Fruit fly (Drosophila melanogaster) whole organism, adult: ENCODE measurements around the gene gammaSnap2.
A peak's percentile ranks its signal among the peaks of the same experiment; 100 is the strongest.

Experiments used
- CG11617 ChIP-seq: fragments of 200-800 bp; sonication (Bioruptor generic); optimal IDR thresholded peaks from 2 replicates; lab custom pipeline; 2017; ENCODE audit warnings: mild to moderate bottlenecking, missing biosample characterization, missing genetic modification reagents, missing genetic modification characterization
- CG12768 ChIP-seq: fragments of 200-800 bp; sonication (Bioruptor generic); optimal IDR thresholded peaks from 2 replicates; lab custom pipeline; 2017; ENCODE audit warnings: missing biosample characterization, missing genetic modification characterization, mild to moderate bottlenecking, moderate library complexity, missing genetic modification reagents
- CG14711 ChIP-seq: fragments of 200-800 bp; sonication (Bioruptor generic); optimal IDR thresholded peaks from 2 replicates; lab custom pipeline; 2018; ENCODE audit warnings: missing biosample characterization, mild to moderate bottlenecking, missing genetic modification characterization, moderate library complexity
- CG1620 ChIP-seq: fragments of 200-800 bp; sonication (Bioruptor generic); optimal IDR thresholded peaks from 2 replicates; lab custom pipeline; 2016; ENCODE audit warnings: missing biosample characterization, missing genetic modification characterization
- CG33017 ChIP-seq: fragments of 200-800 bp; sonication (Bioruptor generic); optimal IDR thresholded peaks from 2 replicates; lab custom pipeline; 2018; ENCODE audit warnings: missing biosample characterization, mild to moderate bottlenecking, missing genetic modification characterization, moderate library complexity
- CG5204 ChIP-seq: fragments of 200-800 bp; sonication (Bioruptor generic); optimal IDR thresholded peaks from 2 replicates; lab custom pipeline; 2016; ENCODE audit warnings: missing biosample characterization, missing genetic modification characterization
- CG7045 ChIP-seq: fragments of 200-800 bp; sonication (Bioruptor generic); optimal IDR thresholded peaks from 2 replicates; lab custom pipeline; 2017; ENCODE audit warnings: missing biosample characterization, mild to moderate bottlenecking, missing genetic modification characterization
- CG7101 ChIP-seq: fragments of 200-800 bp; sonication (Bioruptor generic); optimal IDR thresholded peaks from 2 replicates; lab custom pipeline; 2018; ENCODE audit warnings: missing biosample characterization, mild to moderate bottlenecking, missing genetic modification characterization, moderate library complexity
- Clk ChIP-seq: fragments of 200-800 bp; sonication (Bioruptor generic); optimal IDR thresholded peaks from 2 replicates; lab custom pipeline; 2017; ENCODE audit warnings: missing biosample characterization, missing genetic modification characterization
- Crg-1 ChIP-seq: fragments of 200-800 bp; sonication (Bioruptor generic); optimal IDR thresholded peaks from 2 replicates; lab custom pipeline; 2016; ENCODE audit warnings: missing biosample characterization, missing genetic modification characterization
- Hr96 ChIP-seq: fragments of 200-800 bp; sonication (Bioruptor generic); optimal IDR thresholded peaks from 2 replicates; lab custom pipeline; 2016; ENCODE audit warnings: missing biosample characterization, missing genetic modification characterization
- Mnt ChIP-seq: fragments of 200-800 bp; sonication (Bioruptor generic); optimal IDR thresholded peaks from 2 replicates; lab custom pipeline; 2016; ENCODE audit warnings: missing biosample characterization, mild to moderate bottlenecking, missing genetic modification characterization
- bab1 ChIP-seq: fragments of 200-800 bp; sonication (Bioruptor generic); optimal IDR thresholded peaks from 3 replicates; lab custom pipeline; 2019; ENCODE audit warnings: missing biosample characterization, mild to moderate bottlenecking, missing genetic modification characterization, moderate library complexity
- cic ChIP-seq: fragments of 200-800 bp; sonication (Bioruptor generic); optimal IDR thresholded peaks from 2 replicates; lab custom pipeline; 2017; ENCODE audit warnings: missing biosample characterization, mild to moderate bottlenecking, missing genetic modification characterization, moderate library complexity
- cnc ChIP-seq, 2 experiments: fragments of >200 bp; optimal IDR thresholded peaks; 2 replicates each; lab custom pipeline; 2017
- kay ChIP-seq: fragments of 200-800 bp; sonication (Bioruptor generic); peaks from one replicate; lab custom pipeline; 2016; ENCODE audit warnings: missing biosample characterization, missing genetic modification characterization, borderline replicate concordance
- ovo ChIP-seq: fragments of 200-800 bp; sonication (Bioruptor generic); optimal IDR thresholded peaks from 2 replicates; lab custom pipeline; 2016; ENCODE audit warnings: missing biosample characterization, missing genetic modification characterization
- pad ChIP-seq: fragments of 200-800 bp; sonication (Bioruptor generic); optimal IDR thresholded peaks from 3 replicates; lab custom pipeline; 2017; ENCODE audit warnings: missing biosample characterization, missing genetic modification characterization, mild to moderate bottlenecking, moderate library complexity, missing genetic modification reagents
- tj ChIP-seq: fragments of 200-800 bp; sonication (Bioruptor generic); optimal IDR thresholded peaks from 3 replicates; lab custom pipeline; 2017; ENCODE audit warnings: missing biosample characterization, mild to moderate bottlenecking, missing genetic modification characterization, moderate library complexity
- toe ChIP-seq: fragments of 200-800 bp; sonication (Bioruptor generic); optimal IDR thresholded peaks from 2 replicates; lab custom pipeline; 2016; ENCODE audit warnings: missing biosample characterization, missing genetic modification characterization

The gammaSnap2 gene

dm6 chr3R:10148376-10148887, 27.2 kb upstream of the gammaSnap2 start:
- no peak for TF ChIP-seq ovo (GFP tag; lab: Kevin White, UChicago)
- peak; percentile 57 for TF ChIP-seq kay (GFP tag; lab: Kevin White, UChicago)

dm6 chr3R:10147176-10147575, 26.0 kb upstream of the gammaSnap2 start:
- no peak for TF ChIP-seq CG7101 (tag; lab: Kevin White, UChicago)
- TF ChIP-seq Crg-1 (GFP tag; lab: Kevin White, UChicago) = no peak
- TF ChIP-seq cic (GFP tag; lab: Kevin White, UChicago) = no peak
- TF ChIP-seq CG12768 (GFP tag; lab: Kevin White, UChicago) = no peak
- TF ChIP-seq bab1 (GFP tag; lab: Kevin White, UChicago) = no peak
- TF ChIP-seq CG33017 (tag; lab: Kevin White, UChicago) = no peak
- no peak for TF ChIP-seq kay (GFP tag; lab: Kevin White, UChicago)
- no peak for TF ChIP-seq tj
- no peak for TF ChIP-seq CG1620 (GFP tag; lab: Kevin White, UChicago)
- no peak for TF ChIP-seq cnc (optimal IDR thresholded peaks at IDR 0.05; lab: Kevin White, UChicago)
- no peak for TF ChIP-seq CG5204
- TF ChIP-seq CG7045 (GFP tag; lab: Kevin White, UChicago) = no peak

- TF ChIP-seq cnc (optimal IDR thresholded peaks at IDR 0.05; lab: Kevin White, UChicago) (no peak), CG7045 (GFP tag; lab: Kevin White, UChicago) (no peak), CG11617 (GFP tag; lab: Kevin White, UChicago) (peak; percentile 64), CG1620 (GFP tag; lab: Kevin White, UChicago) (peak; percentile 44), cic (GFP tag; lab: Kevin White, UChicago) (peak; percentile 70), Crg-1 (GFP tag; lab: Kevin White, UChicago) (peak; percentile 51), CG7101 (tag; lab: Kevin White, UChicago) (peak; percentile 29), Hr96 (GFP tag; lab: Kevin White, UChicago) (peak; percentile 31), CG12768 (GFP tag; lab: Kevin White, UChicago) (no peak), kay (GFP tag; lab: Kevin White, UChicago) (peak; percentile 98), ovo (GFP tag; lab: Kevin White, UChicago) (peak; percentile 57), pad (GFP tag; lab: Kevin White, UChicago) (peak; percentile 8), Mnt (GFP tag; lab: Kevin White, UChicago) (peak; percentile 67), CG14711 (tag; lab: Kevin White, UChicago) (peak; percentile 42), tj (no peak), toe (GFP tag; lab: Kevin White, UChicago) (peak; percentile 71), CG5204 (peak; percentile 48), CG33017 (tag; lab: Kevin White, UChicago) (peak; percentile 49), Clk (no peak), bab1 (GFP tag; lab: Kevin White, UChicago) (peak; percentile 62)
These were observed 23.2 kb upstream of the gammaSnap2 start, which contains the start of the genes TAF1B and Invadolysin for dm6 chr3R:10144103-10144998. TAF1B (minus strand) TSS chr3R:10144184. Invadolysin (plus strand) TSS chr3R:10144668.

- TF ChIP-seq CG7045 (GFP tag; lab: Kevin White, UChicago) (no peak), CG33017 (tag; lab: Kevin White, UChicago) (no peak), bab1 (GFP tag; lab: Kevin White, UChicago) (no peak), Clk (no peak), cnc (optimal IDR thresholded peaks at IDR 0.05; lab: Kevin White, UChicago) (no peak), Crg-1 (GFP tag; lab: Kevin White, UChicago) (no peak), tj (no peak), CG14711 (tag; lab: Kevin White, UChicago) (no peak), CG11617 (GFP tag; lab: Kevin White, UChicago) (no peak), Mnt (GFP tag; lab: Kevin White, UChicago) (no peak), CG7101 (tag; lab: Kevin White, UChicago) (no peak), CG1620 (GFP tag; lab: Kevin White, UChicago) (no peak), pad (GFP tag; lab: Kevin White, UChicago) (no peak), Hr96 (GFP tag; lab: Kevin White, UChicago) (no peak), CG5204 (no peak), CG12768 (GFP tag; lab: Kevin White, UChicago) (no peak), kay (GFP tag; lab: Kevin White, UChicago) (no peak)
These were observed 21.6 kb upstream of the gammaSnap2 start, which contains the start of gene CG42759 for dm6 chr3R:10142770-10143169. CG42759 (plus strand) TSS chr3R:10143070.

dm6 chr3R:10139649-10140598, 18.7 kb upstream of the gammaSnap2 start, which contains the start of gene tws:
tws (minus strand) TSS chr3R:10139772.
- peak; percentile 14 for TF ChIP-seq CG1620 (GFP tag; lab: Kevin White, UChicago)
- peak; percentile 65 for TF ChIP-seq CG5204
- TF ChIP-seq Hr96 (GFP tag; lab: Kevin White, UChicago) = no peak
- peak; percentile 31 for TF ChIP-seq Clk
- TF ChIP-seq pad (GFP tag; lab: Kevin White, UChicago) = peak; percentile 38
- TF ChIP-seq CG11617 (GFP tag; lab: Kevin White, UChicago) = peak; percentile 76
- peak; percentile 52 for TF ChIP-seq bab1 (GFP tag; lab: Kevin White, UChicago)
- no peak for TF ChIP-seq ovo (GFP tag; lab: Kevin White, UChicago)
- peak; percentile 56 for TF ChIP-seq CG7101 (tag; lab: Kevin White, UChicago)
- TF ChIP-seq Mnt (GFP tag; lab: Kevin White, UChicago) = peak; percentile 32
- TF ChIP-seq CG14711 (tag; lab: Kevin White, UChicago) = peak; percentile 21
- peak; percentile 76 for TF ChIP-seq kay (GFP tag; lab: Kevin White, UChicago)
- no peak for TF ChIP-seq CG7045 (GFP tag; lab: Kevin White, UChicago)
- peak; percentile 50 for TF ChIP-seq toe (GFP tag; lab: Kevin White, UChicago)
- TF ChIP-seq CG12768 (GFP tag; lab: Kevin White, UChicago) = peak; percentile 73
- no peak for TF ChIP-seq cic (GFP tag; lab: Kevin White, UChicago)
- TF ChIP-seq CG33017 (tag; lab: Kevin White, UChicago) = peak; percentile 22
- no peak for TF ChIP-seq cnc (optimal IDR thresholded peaks at IDR 0.05; lab: Kevin White, UChicago)
- peak; percentile 36 for TF ChIP-seq tj
- TF ChIP-seq Crg-1 (GFP tag; lab: Kevin White, UChicago) = peak; percentile 48
